Worm (Caenorhabditis elegans): ENCODE results near the gene mboa-4.
"Not testable (repeated sequence)": the region's sequence is repeated elsewhere in the genome, so short reads cannot be mapped to it uniquely, and the experiment has no call there.

The mboa-4 gene

DNA sequence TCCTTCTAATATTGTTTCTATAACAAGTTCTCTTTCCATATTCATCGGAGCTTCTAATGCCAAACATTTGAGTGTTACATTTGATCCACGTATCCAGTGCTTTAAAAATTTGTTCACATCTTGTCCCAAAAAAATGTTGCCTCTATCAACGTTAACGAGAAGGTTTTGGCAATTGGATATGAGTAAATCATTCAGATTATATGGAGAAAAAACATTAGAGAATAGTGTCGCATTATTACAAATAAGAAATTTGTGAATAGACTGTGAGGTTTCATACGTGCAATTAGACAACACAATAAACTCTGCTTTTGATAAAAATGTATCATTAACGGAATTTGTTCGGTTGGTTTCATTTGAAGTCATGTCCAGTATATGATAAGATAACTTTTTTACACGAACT is at the start of gene mboa-4:
mboa-4 (minus strand) TSS at position 101 of the 400 bp plus-strand sequence.
- TF ChIP-seq unc-62 (GFP tag; optimal IDR thresholded peaks at IDR 0.05) = no peak

DNA sequence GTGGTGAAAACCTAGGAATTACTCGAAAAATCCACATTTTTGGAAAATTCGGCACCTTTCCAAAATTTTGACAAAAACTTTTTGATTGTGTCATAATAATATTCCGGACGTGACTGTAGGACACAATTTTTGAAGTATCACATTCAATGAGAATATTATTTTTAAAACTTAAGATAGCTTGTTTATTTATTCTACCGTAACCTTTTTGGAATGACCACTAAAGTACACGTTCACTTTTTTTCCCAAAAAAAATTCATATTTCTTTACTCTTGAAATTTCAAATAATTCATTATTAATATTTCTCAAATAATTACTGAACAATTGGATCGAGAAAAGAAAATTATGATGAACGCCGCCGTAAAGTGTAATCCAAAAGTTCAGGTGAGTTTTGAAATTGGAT is 47.4 kb upstream of the mboa-4 start, which contains the start of gene R07H5.9:
R07H5.9 (plus strand) TSS at position 301 of the 400 bp plus-strand sequence.
- TF ChIP-seq unc-62 (GFP tag; optimal IDR thresholded peaks at IDR 0.05) = no peak

DNA sequence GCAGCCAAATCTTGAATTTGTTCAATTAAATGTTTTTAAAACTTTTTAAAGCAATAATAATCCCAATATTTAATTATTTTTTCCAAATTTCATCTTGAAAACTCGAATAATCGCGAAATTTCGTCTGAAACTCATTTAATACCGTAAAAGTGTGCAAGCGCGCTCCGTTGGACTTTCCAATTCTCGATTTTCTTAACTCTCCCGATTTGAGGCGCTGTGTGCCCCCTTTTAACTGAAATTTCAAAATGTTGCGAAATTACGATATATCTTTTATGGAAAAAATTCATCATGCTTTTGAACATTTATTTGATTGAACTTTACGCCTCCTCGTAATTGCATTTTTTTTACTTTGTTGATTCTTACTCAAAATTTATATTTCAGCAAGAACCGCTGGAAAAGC is 42.6 kb upstream of the mboa-4 start, which contains the start of gene R07H5.11:
R07H5.11 (plus strand) TSS at position 380 of the 400 bp plus-strand sequence.
- TF ChIP-seq unc-62 (GFP tag; optimal IDR thresholded peaks at IDR 0.05) = not testable (repeated sequence)

DNA sequence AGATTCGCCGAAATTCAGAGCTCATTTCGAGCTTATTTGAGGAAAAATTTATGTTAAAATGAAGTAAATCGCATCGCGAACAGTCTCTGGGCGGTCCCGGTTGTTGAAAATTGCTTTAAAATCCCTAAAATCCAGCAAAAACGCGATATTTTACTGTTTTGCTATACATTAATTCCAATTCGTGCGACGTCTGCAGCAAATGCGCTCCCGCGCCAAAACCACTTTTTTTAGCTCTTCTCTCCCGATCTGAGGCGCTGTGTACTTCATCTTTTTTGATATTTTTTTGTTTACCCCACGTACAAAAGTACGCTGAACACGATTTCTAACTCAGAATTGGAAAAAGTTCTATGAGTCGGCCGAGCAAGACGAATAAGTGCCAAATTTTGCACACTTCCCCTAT is 39.2 kb upstream of the mboa-4 start, which contains the start of gene R07H5.16:
R07H5.16 (plus strand) TSS at position 348 of the 400 bp plus-strand sequence.
- not testable (repeated sequence) for TF ChIP-seq unc-62 (GFP tag; optimal IDR thresholded peaks at IDR 0.05)

DNA sequence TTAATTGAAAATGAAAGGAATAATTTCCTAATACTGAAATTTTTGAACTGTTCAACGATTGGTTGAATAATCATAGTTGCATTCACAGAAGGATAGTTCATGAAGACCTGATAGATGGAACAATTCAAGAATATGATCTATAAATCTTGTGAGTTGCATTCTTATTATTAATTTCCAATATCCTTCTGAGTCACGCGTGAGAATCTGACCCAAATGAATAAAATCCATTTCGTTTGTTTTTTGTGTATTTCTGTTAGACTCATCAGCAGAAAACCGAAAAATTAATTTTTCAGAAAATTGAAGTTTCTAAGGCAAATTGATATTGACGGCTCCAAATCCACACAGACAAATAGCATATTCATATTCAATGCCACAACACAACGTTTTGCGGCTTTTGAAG is 29.6 kb upstream of the mboa-4 start, which contains the start of gene fbxb-79:
fbxb-79 (minus strand) TSS at position 101 of the 400 bp plus-strand sequence.
- no peak for TF ChIP-seq unc-62 (GFP tag; optimal IDR thresholded peaks at IDR 0.05)

DNA sequence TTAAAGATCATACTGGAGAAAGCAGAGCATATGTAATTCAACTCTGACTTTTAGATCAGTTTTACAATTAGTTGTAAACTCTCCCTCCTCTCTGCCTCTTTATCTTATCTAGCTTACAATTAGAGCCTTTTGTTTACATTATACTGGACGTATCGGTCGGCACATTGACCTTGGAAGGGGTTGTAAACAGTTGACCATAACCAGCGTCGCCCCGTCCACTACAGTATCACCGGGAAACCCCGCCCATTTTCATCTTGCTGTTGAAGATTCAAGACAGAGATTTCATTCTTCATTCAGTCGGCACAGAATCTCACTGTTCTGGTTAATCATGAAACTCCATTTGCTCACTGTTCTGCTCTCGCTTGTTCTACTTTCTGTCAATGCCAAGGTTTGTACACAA is 26.9 kb upstream of the mboa-4 start, which contains the start of gene sdz-27:
sdz-27 (plus strand) TSS at position 301 of the 400 bp plus-strand sequence.
- TF ChIP-seq unc-62 (GFP tag; optimal IDR thresholded peaks at IDR 0.05) = no peak

DNA sequence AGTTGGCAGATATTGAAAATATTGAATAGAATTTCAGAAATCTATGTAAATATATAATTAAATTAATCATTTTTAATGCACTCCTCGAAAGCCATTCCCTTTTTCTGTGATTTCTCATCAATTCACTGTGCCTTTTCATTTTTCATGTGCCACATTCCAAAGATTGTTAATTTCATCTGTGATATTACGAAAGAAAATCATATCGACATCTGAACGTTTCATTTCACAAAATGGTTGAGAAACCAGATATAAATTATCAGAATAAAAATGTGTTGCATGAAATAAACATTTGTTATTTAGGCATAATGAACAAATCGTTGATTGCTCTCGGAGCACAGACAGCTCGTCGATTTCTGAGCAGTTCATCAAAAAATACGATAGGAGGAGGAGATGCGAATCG is 24.2 kb upstream of the mboa-4 start, which contains the start of gene nuaf-3:
nuaf-3 (plus strand) TSS at position 301 of the 400 bp plus-strand sequence.
- no peak for TF ChIP-seq unc-62 (GFP tag; optimal IDR thresholded peaks at IDR 0.05)

DNA sequence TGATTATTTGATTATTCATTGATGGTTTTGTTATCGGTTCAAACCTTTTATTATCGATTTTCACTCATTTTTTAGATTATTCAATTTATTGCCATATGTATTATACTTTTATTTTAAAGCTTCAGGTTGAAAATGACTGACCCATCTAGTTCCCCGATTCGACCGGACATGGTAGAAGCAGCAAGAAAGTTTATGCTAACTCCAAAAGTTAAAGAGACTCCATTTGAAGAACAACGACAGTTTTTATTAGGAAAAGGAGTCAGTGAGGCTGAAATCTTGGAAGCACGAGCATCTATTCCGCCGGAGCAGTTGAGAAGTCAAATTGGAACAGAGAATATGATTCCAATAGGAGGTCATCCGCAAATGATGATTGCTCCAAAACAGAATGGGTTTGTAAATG is 23.2 kb upstream of the mboa-4 start, which contains the start of gene prx-14:
prx-14 (plus strand) TSS at position 120 of the 400 bp plus-strand sequence.
- no peak for TF ChIP-seq unc-62 (GFP tag; optimal IDR thresholded peaks at IDR 0.05)

DNA sequence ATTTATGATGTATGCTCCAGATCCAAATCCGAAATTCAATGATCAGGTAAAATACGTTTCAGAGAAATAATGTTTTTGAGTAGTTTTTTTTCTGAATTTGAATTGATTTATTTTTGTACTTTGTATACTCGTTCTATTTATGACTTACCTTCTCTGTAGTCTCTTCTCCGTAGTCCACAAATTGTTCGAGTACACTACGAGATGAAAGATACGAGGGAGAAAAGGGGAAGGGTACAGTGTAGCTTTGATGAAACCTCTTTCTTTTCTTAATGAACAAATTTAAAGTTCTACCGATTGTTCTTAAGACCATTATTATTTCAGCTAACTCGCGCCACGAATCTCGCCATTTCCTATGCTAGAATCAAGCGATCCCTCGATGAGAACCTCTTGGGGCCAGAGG is 20.3 kb upstream of the mboa-4 start:
- no peak for TF ChIP-seq unc-62 (GFP tag; optimal IDR thresholded peaks at IDR 0.05)

DNA sequence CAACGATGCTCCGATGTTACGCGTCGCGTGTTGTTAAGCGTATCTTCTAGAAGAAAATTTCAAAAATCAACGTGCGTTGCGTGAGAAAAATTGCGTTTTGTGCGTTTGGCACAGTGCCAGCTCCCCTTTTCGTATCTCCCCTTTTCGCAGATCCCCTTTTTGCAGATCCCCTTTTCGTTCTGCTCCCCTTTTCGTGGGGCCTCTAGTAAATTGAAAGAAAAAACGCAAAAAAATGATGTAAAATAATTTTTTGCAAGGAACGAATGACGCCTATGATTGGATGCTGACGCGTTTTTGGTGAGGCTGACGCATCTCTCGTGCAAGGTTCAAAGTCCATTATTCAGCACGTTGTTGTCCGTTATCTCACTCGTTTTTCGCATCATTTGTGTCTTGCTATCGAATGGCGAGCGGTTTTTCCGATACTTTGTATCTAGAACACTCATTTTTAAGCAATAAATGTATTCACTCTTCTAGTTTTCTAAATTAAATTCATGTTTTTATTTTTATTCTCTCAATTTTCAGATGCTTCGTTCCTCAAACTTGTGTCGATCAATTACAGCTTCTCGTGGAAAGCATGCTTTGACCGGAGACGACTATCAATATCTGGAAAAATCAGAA is 19.4 kb upstream of the mboa-4 start, which contains the start of gene cpt-2:
cpt-2 (plus strand) TSS at position 523 of the 618 bp plus-strand sequence.
- not testable (repeated sequence) for TF ChIP-seq unc-62 (GFP tag; optimal IDR thresholded peaks at IDR 0.05)

DNA sequence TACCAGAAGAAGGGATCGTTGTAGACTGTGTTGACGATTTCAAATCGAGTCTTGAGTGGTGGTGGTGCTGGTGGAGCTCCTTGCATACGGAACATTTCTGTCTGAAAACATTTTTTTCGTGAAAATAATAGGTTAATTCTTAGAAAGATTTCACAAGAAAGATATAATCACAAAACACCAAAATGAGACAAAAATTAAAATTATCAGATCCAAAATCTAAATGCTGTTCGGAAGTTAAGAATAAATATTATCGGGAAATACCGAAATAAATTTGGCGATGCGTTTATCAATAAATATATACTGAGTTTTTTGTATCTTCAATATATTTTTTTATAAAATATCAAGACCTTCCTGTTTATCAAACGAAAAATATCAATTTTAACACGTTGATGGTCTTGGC is 18.7 kb upstream of the mboa-4 start, which contains the start of gene C08F8.9:
C08F8.9 (minus strand) TSS at position 101 of the 400 bp plus-strand sequence.
- no peak for TF ChIP-seq unc-62 (GFP tag; optimal IDR thresholded peaks at IDR 0.05)

DNA sequence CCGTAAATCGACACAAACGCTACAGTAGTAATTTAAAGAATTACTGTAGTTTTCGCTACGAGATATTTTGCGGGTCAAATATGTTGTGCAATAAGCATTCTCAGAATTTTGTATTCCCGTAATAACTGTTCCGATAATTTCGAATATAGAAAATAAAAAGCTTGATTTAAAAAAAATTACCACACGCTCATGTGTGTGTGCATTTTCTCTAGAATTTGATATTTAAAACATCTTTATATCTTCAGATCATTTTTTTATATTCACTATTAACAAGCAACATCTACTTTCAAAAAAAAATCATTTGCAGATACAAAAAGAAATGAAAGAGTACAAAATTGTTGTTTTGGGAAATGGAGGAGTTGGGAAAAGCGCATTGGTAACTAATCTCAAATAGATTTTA is 17.2 kb upstream of the mboa-4 start, which contains the start of gene rap-3:
rap-3 (plus strand) TSS at position 301 of the 400 bp plus-strand sequence.
- TF ChIP-seq unc-62 (GFP tag; optimal IDR thresholded peaks at IDR 0.05) = no peak

DNA sequence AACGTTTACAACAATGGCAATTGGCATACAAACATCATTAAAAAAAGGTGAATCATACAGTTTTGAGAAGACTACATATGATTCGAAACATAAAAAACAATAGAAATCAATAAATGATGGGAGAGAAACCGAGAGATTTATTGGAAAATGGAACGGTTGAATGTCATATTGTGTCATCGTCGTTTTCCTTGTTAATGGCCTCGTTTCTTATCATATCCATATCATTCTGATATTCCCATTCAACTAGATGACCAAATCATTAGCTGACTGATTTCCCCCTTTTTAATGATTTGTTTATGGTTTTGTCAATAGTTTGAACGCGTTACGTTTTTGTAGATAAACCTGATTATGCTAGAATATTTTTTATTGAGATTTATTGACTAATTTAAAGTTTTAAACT is 15.0 kb upstream of the mboa-4 start:
- TF ChIP-seq unc-62 (GFP tag; optimal IDR thresholded peaks at IDR 0.05) = no peak

DNA sequence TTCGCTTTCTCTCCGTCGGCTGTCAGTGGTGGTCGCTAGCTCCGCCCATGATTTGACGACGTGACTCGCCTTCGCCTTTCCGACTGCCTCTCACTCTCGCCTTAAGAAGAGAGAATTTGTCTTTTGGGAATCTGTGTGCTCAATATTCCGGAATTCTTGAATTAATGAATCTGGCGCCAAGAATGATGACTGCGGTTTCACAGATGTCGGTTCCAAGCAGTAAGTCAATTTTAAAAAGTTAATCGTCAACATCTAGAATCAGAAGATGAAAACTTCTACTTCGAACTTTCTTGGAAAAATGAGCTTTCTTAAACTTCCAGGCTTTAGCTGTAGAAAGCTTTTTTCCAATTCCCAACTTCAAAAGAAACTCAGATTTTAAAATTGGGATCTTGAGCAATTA is 9.9 kb upstream of the mboa-4 start, which contains the start of gene nhr-67:
nhr-67 (plus strand) TSS at position 97 of the 400 bp plus-strand sequence.
- TF ChIP-seq unc-62 (GFP tag; optimal IDR thresholded peaks at IDR 0.05) = no peak

DNA sequence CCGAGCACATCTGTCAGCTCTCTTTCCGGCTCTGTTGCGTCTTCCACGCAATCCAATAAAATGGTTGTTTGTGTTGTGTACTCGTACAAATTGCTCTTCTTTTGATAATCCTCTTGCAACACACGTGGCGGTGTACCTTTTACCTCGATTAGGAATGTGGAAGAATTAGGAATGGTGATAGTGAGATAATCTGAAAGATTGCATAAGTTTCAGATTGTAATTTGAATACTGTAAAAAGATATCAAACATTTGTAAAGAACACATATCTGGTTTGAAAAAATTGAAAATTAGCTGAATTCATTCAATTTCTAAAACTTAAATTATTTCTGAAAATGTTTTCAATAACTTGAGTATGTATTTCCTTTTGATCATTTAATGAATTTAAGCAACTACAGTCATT is 5.0 kb upstream of the mboa-4 start, which contains the start of gene C08F8.6:
C08F8.6 (minus strand) TSS at position 101 of the 400 bp plus-strand sequence.
- TF ChIP-seq unc-62 (GFP tag; optimal IDR thresholded peaks at IDR 0.05) = no peak

DNA sequence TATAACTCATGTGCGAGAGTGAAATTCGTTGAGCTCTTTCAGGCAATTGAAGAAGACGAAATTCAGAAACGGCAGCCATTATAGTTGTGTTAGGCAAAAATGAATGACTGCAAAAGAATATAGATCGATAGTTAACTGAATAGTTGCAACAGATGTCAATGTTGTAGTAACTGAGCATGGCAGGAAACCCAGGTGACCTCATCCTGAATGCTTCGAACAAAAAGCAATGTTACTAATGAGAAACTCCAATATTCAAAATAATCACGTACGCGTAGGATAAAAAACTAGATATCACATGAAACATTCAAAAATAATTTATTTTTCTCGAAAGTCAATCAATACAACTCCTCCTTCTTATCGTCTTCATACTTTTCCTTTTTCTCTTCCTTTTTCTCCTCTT is 2.7 kb upstream of the mboa-4 start, which contains the start of gene fbxb-9:
fbxb-9 (minus strand) TSS at position 101 of the 400 bp plus-strand sequence.
- no peak for TF ChIP-seq unc-62 (GFP tag; optimal IDR thresholded peaks at IDR 0.05)

DNA sequence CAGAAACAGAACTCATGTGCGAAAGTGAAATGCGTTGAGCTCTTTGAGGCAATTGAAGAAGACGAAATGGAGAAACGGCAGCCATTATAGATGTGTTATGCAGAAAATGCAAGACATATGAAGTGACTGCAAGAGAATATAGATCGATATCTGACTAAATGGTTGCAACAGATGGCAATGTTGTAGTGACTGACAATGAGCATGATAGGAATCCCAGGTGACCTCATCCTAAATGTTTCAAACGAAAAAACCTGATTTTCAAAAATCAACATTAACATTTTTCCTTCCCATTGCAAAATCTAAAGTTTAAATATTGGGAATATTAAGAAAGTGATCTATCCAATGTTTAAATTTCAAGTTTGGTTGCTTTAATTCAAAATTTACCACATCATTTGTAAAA is 921 bp upstream of the mboa-4 start, which contains the start of gene C08F8.15:
C08F8.15 (minus strand) TSS at position 101 of the 400 bp plus-strand sequence.
- TF ChIP-seq unc-62 (GFP tag; optimal IDR thresholded peaks at IDR 0.05) = no peak
